Worm (Caenorhabditis elegans): ENCODE results near the gene srh-55.

srh-55 gene

ce11 chrV:15182407-15182806 lies 29.0 kb downstream of the srh-55 start, which contains the start of gene fbxa-84:
Gene fbxa-84 (plus strand): TSS chrV:15182440.
- no peak for TF ChIP-seq mdl-1 (tag; optimal IDR thresholded peaks at IDR 0.05)
- peak; percentile 67 for TF ChIP-seq fos-1 (tag; optimal IDR thresholded peaks at IDR 0.05)
- TF ChIP-seq nhr-23 (tag; optimal IDR thresholded peaks at IDR 0.05) = no peak

- TF ChIP-seq R02D3.7 (tag; optimal IDR thresholded peaks at IDR 0.05) (no peak), ztf-11 (tag; optimal IDR thresholded peaks at IDR 0.05) (no peak), egl-27 (tag; optimal IDR thresholded peaks at IDR 0.05) (no peak), mbf-1 (tag; optimal IDR thresholded peaks at IDR 0.05) (no peak), unc-62 (GFP tag; optimal IDR thresholded peaks at IDR 0.05) (no peak)
These were observed 31.0 kb downstream of the srh-55 start, which contains the start of gene Y75B12B.1 for ce11 chrV:15184097-15185040. Gene Y75B12B.1 (plus strand): TSS chrV:15184699.

- TF ChIP-seq ama-1 (optimal IDR thresholded peaks at IDR 0.05) (peak; percentile 75), mab-5 (tag; optimal IDR thresholded peaks at IDR 0.05) (no peak), nhr-23 (tag; optimal IDR thresholded peaks at IDR 0.05) (no peak), lsy-2 (tag; optimal IDR thresholded peaks at IDR 0.05) (peak in 1 of 2 experiments; percentile 29), ztf-4 (tag; optimal IDR thresholded peaks at IDR 0.05) (no peak)
These were observed 33.0 kb downstream of the srh-55 start, which contains the start of gene Y75B12B.3 for ce11 chrV:15186259-15186927. Gene Y75B12B.3 (minus strand): TSS chrV:15186279.

ce11 chrV:15187083-15188057 lies 34.0 kb downstream of the srh-55 start, which contains the start of the genes cyn-7 and bath-36:
Gene cyn-7 (minus strand): TSS chrV:15187378.
Gene bath-36 (plus strand): TSS chrV:15187888.
- TF ChIP-seq dmd-4 (tag; optimal IDR thresholded peaks at IDR 0.05) (no peak), sma-3 (GFP tag; optimal IDR thresholded peaks at IDR 0.05) (peak; percentile 88), ztf-4 (tag; optimal IDR thresholded peaks at IDR 0.05) (peak; percentile 34), unc-55 (GFP tag; optimal IDR thresholded peaks at IDR 0.05) (peak; percentile 67), C34F6.9 (tag; optimal IDR thresholded peaks at IDR 0.05) (peak; percentile 86), blmp-1 (tag; optimal IDR thresholded peaks at IDR 0.05; ENCODE audit: insufficient read depth) (peak; percentile 86), sma-9 (GFP tag; optimal IDR thresholded peaks at IDR 0.05) (peak; percentile 72), sma-9 (tag; optimal IDR thresholded peaks at IDR 0.05) (no peak), lsy-2 (tag; optimal IDR thresholded peaks at IDR 0.05) (peak; percentile 71 to 87), aly-2 (tag; optimal IDR thresholded peaks at IDR 0.05) (no peak), sem-4 (tag; optimal IDR thresholded peaks at IDR 0.05) (peak; percentile 24), ztf-11 (tag; optimal IDR thresholded peaks at IDR 0.05) (no peak), skn-1 (tag; optimal IDR thresholded peaks at IDR 0.05) (no peak), nhr-129 (tag; optimal IDR thresholded peaks at IDR 0.05) (peak; percentile 71), crh-2 (tag; optimal IDR thresholded peaks at IDR 0.05) (peak; percentile 82), gmeb-1 (tag; optimal IDR thresholded peaks at IDR 0.05) (peak; percentile 86), snpc-4 (tag; optimal IDR thresholded peaks at IDR 0.05) (peak; percentile 28), egl-27 (tag; optimal IDR thresholded peaks at IDR 0.05) (peak; percentile 70), nhr-21 (tag; optimal IDR thresholded peaks at IDR 0.05) (peak; percentile 61), nhr-77 (tag; optimal IDR thresholded peaks at IDR 0.05) (no peak), R02D3.7 (tag; optimal IDR thresholded peaks at IDR 0.05) (peak; percentile 9), elt-1 (tag; optimal IDR thresholded peaks at IDR 0.05) (no peak), nhr-12 (tag; optimal IDR thresholded peaks at IDR 0.05) (no peak), mdl-1 (tag; optimal IDR thresholded peaks at IDR 0.05) (peak in 1 of 2 experiments; percentile 18), nhr-25 (tag; optimal IDR thresholded peaks at IDR 0.05) (peak; percentile 75), fos-1 (tag; optimal IDR thresholded peaks at IDR 0.05) (peak; percentile 89), mab-5 (tag; optimal IDR thresholded peaks at IDR 0.05) (peak; percentile 3), F13H6.1 (tag; optimal IDR thresholded peaks at IDR 0.05) (peak; percentile 78), mbf-1 (tag; optimal IDR thresholded peaks at IDR 0.05) (no peak), peb-1 (tag; optimal IDR thresholded peaks at IDR 0.05) (no peak), Y55F3AM.14 (GFP tag; optimal IDR thresholded peaks at IDR 0.05) (no peak), lin-13 (GFP tag; optimal IDR thresholded peaks at IDR 0.05) (peak; percentile 70)

Data from whole organism, L2 larva.